Worm (Caenorhabditis elegans) whole organism, early embryonic: ENCODE measurements around the gene ilc-17.1.

Source experiments
- B0310.2 ChIP-seq: sonication (generic microtip); optimal IDR thresholded peaks from 2 replicates; lab custom pipeline; 2016; ENCODE audit warnings: mild to moderate bottlenecking, missing genetic modification characterization, missing compliant biosample characterization
- F13C5.2 ChIP-seq: sonication (generic microtip); optimal IDR thresholded peaks from 2 replicates; lab custom pipeline; 2017; ENCODE audit warnings: mild to moderate bottlenecking, missing genetic modification characterization, inconsistent platforms, missing compliant biosample characterization
- aly-1 ChIP-seq: sonication (generic microtip); optimal IDR thresholded peaks from 2 replicates; lab custom pipeline; 2016; ENCODE audit warnings: missing genetic modification characterization, missing compliant biosample characterization
- ama-1 ChIP-seq: fragments of 150-350 bp; optimal IDR thresholded peaks from 2 replicates; lab custom pipeline; 2014
- ceh-13 ChIP-seq: fragments of 200-800 bp; sonication (Bioruptor generic); optimal IDR thresholded peaks from 2 replicates; lab custom pipeline; 2018; ENCODE audit warnings: mild to moderate bottlenecking, missing genetic modification characterization, missing compliant biosample characterization
- ceh-36 ChIP-seq: sonication (generic microtip); optimal IDR thresholded peaks from 2 replicates; lab custom pipeline; 2016; ENCODE audit warnings: missing genetic modification characterization, inconsistent platforms, missing compliant biosample characterization
- ets-7 ChIP-seq: sonication (generic microtip); optimal IDR thresholded peaks from 2 replicates; lab custom pipeline; 2016; ENCODE audit warnings: missing genotype, missing genetic modification characterization, missing compliant biosample characterization
- flt-1 ChIP-seq: fragments of 200-800 bp; sonication (Bioruptor generic); IDR thresholded peaks from 2 replicates; pipeline ENCODE4 v1.3.6; 2022; ENCODE audit warnings: missing genetic modification characterization, missing compliant biosample characterization
- hmbx-1 ChIP-seq: sonication (generic microtip); optimal IDR thresholded peaks from 2 replicates; lab custom pipeline; 2016; ENCODE audit warnings: mild to moderate bottlenecking, missing genetic modification characterization, missing compliant biosample characterization
- hmg-4 ChIP-seq: fragments of 200-800 bp; sonication (Bioruptor generic); optimal IDR thresholded peaks from 2 replicates; lab custom pipeline; 2018; ENCODE audit warnings: mild to moderate bottlenecking, missing genetic modification characterization, missing compliant biosample characterization
- hnd-1 ChIP-seq: sonication (generic microtip); optimal IDR thresholded peaks from 2 replicates; lab custom pipeline; 2016; ENCODE audit warnings: missing genetic modification characterization, missing compliant biosample characterization
- pes-1 ChIP-seq: fragments of 200-800 bp; sonication (Bioruptor generic); IDR thresholded peaks from 2 replicates; pipeline ENCODE4 v1.3.6; 2022; ENCODE audit warnings: missing genetic modification reagents, missing genetic modification characterization, missing compliant biosample characterization
- scrt-1 ChIP-seq: fragments of 200-800 bp; sonication (Bioruptor generic); IDR thresholded peaks from 2 replicates; pipeline ENCODE4 v1.3.6; 2022; ENCODE audit warnings: missing genetic modification characterization, missing compliant biosample characterization
- sea-1 ChIP-seq: fragments of 200-800 bp; sonication (Bioruptor generic); conservative IDR thresholded peaks from 2 replicates; pipeline ENCODE4 v1.3.6; 2022; ENCODE audit warnings: missing genetic modification characterization, missing compliant biosample characterization
- tbx-11 ChIP-seq: fragments of 200-800 bp; sonication (Bioruptor generic); IDR thresholded peaks from 2 replicates; pipeline ENCODE4 v1.3.6; 2022; ENCODE audit warnings: missing genetic modification characterization, missing compliant biosample characterization
- tbx-37 ChIP-seq: fragments of 200-800 bp; sonication (Bioruptor generic); conservative IDR thresholded peaks from 2 replicates; pipeline ENCODE4 v1.3.6; 2022; ENCODE audit warnings: missing genetic modification reagents, missing genetic modification characterization, missing compliant biosample characterization
- tra-4 ChIP-seq: sonication (generic microtip); optimal IDR thresholded peaks from 2 replicates; lab custom pipeline; 2017; ENCODE audit warnings: missing genetic modification characterization, missing compliant biosample characterization

The ilc-17.1 gene

DNA sequence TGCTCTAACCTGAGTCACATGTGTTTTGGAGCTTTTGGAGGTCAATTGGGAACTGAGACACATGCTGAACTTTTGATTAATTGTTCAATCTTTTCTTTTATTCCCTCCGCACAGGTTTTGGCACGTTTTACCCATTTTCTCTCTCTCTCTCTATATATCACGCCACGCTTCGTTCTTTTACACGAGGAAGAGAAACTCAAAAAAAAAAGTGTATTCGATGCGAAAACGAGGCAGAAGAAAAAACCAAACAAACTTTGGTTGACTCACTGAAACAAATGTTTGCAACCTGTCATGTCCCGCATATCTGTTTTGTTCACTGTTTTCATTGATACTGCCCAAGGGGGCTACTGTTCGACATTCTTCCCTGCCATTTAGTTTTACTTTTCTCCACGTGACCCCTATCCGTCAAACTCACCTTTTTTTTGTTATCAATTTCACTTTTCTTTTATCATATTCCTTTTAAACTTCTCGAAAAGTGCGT, 8.3 kb downstream of the ilc-17.1 start:
- TF ChIP-seq ets-7 (tag; lab: Kevin White, UChicago) (no peak), flt-1 (GFP tag; lab: Robert Waterston, UW) (no peak), hmg-4 (GFP tag; lab: Kevin White, UChicago) (no peak), B0310.2 (tag; lab: Kevin White, UChicago) (no peak), tbx-11 (GFP tag; lab: Robert Waterston, UW) (no peak), hmbx-1 (no peak), sea-1 (GFP tag; lab: Robert Waterston, UW) (no peak), ceh-36 (tag; lab: Kevin White, UChicago) (no peak), ama-1 (lab: Kevin White, UChicago) (no peak), F13C5.2 (tag; lab: Kevin White, UChicago) (no peak), aly-1 (tag; lab: Kevin White, UChicago) (no peak), tra-4 (tag; lab: Kevin White, UChicago) (no peak), tbx-37 (GFP tag; lab: Robert Waterston, UW) (no peak), ceh-13 (GFP tag; lab: Kevin White, UChicago) (no peak), pes-1 (GFP tag; lab: Robert Waterston, UW) (no peak)

DNA sequence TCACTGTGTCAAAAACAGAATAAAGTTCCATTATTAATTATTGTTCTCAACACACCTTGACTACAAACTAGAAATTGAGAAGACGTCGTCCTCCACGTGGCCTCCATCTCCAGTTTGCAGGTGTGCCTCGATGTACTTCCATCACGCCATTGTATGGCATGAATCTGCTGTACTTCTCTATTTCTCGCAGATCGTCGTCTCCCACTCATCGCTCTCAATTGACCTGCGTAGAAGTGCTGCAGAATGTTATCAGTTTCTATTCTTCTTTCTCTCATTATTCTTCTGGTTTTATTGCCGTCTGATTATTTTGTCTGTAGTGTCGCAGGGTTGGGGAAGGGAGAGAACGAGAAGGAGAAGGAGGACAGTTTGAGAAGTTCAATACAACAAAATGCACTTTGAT, 10.0 kb downstream of the ilc-17.1 start:
- no peak for TF ChIP-seq hmg-4 (GFP tag; lab: Kevin White, UChicago)
- no peak for TF ChIP-seq B0310.2 (tag; lab: Kevin White, UChicago)
- TF ChIP-seq hnd-1 (tag; lab: Kevin White, UChicago): no peak
- TF ChIP-seq pes-1 (GFP tag; lab: Robert Waterston, UW): no peak
- no peak for TF ChIP-seq ama-1 (lab: Kevin White, UChicago)
- no peak for TF ChIP-seq tra-4 (tag; lab: Kevin White, UChicago)
- TF ChIP-seq ceh-13 (GFP tag; lab: Kevin White, UChicago): no peak

DNA sequence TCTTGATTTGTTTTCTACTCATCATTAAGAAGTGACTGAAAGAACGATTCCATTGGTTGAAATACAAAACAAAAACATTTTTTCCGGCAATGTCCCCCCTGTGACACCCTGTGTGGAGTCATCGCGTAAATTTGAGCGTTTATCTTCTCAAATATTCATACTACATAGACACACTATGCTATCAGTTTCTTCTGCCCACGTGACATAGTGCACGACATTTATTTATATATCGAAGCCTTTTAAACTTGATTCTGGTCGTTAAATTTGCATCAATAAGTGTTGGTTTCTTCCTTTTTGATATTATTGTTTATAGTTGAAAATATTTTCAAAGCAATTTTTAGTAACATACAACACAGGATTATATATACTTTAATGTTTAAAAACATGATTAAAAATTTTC, 10.6 kb downstream of the ilc-17.1 start:
- TF ChIP-seq F13C5.2 (tag; lab: Kevin White, UChicago): no peak
- TF ChIP-seq B0310.2 (tag; lab: Kevin White, UChicago): no peak
- no peak for TF ChIP-seq ceh-36 (tag; lab: Kevin White, UChicago)
- TF ChIP-seq hmbx-1: no peak
- no peak for TF ChIP-seq sea-1 (GFP tag; lab: Robert Waterston, UW)

DNA sequence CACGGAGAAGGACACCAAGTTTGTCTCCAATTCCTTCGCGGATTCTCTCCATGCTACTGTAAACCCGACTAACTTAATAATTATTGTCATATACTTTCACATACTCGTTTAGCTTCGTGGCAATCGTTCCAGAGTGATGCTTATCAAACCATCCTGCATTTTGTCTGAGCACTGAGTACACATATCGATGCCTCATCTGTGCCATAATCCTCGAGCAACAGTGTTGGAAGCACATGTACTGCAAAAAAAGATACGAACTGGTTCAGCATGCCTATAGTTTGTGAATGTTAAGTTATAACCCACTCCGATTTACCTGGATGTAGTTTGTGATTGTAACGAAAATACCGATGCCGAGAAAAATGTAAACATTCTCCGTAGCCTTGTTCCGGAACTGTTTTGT, 14.6 kb downstream of the ilc-17.1 start:
- TF ChIP-seq ceh-13 (GFP tag; lab: Kevin White, UChicago) (no peak), B0310.2 (tag; lab: Kevin White, UChicago) (no peak), aly-1 (tag; lab: Kevin White, UChicago) (no peak), tbx-11 (GFP tag; lab: Robert Waterston, UW) (no peak), ets-7 (tag; lab: Kevin White, UChicago) (no peak), hmbx-1 (no peak), hmg-4 (GFP tag; lab: Kevin White, UChicago) (no peak), ama-1 (lab: Kevin White, UChicago) (no peak), ceh-36 (tag; lab: Kevin White, UChicago) (no peak), scrt-1 (no peak), tra-4 (tag; lab: Kevin White, UChicago) (no peak), F13C5.2 (tag; lab: Kevin White, UChicago) (no peak), sea-1 (GFP tag; lab: Robert Waterston, UW) (no peak), pes-1 (GFP tag; lab: Robert Waterston, UW) (no peak), tbx-37 (GFP tag; lab: Robert Waterston, UW) (no peak), flt-1 (GFP tag; lab: Robert Waterston, UW) (no peak)

DNA sequence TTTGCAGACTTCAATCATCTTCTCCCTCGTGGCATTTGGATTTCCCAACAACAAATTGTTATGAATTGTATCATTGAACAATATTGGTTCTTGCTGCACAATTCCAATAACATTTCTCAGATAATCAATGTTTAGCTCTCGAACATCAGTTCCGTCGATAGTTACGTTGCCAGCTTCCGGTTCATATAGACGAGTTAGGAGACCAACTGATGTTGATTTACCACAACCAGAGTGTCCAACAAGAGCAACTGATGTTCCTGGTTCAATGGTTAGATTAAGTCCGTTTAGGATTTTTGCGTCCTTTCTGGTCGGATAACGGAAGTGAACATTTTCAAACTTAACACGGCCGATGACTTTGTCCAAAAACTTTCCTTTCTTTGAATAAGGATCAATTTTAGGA, 15.6 kb downstream of the ilc-17.1 start:
- TF ChIP-seq sea-1 (GFP tag; lab: Robert Waterston, UW): no peak
- TF ChIP-seq tra-4 (tag; lab: Kevin White, UChicago): no peak
- no peak for TF ChIP-seq ceh-13 (GFP tag; lab: Kevin White, UChicago)
- TF ChIP-seq tbx-37 (GFP tag; lab: Robert Waterston, UW): no peak
- no peak for TF ChIP-seq aly-1 (tag; lab: Kevin White, UChicago)
- TF ChIP-seq tbx-11 (GFP tag; lab: Robert Waterston, UW): no peak
- TF ChIP-seq hmg-4 (GFP tag; lab: Kevin White, UChicago): no peak
- TF ChIP-seq ceh-36 (tag; lab: Kevin White, UChicago): no peak
- TF ChIP-seq hnd-1 (tag; lab: Kevin White, UChicago): no peak
- TF ChIP-seq pes-1 (GFP tag; lab: Robert Waterston, UW): no peak
- no peak for TF ChIP-seq ama-1 (lab: Kevin White, UChicago)
- no peak for TF ChIP-seq F13C5.2 (tag; lab: Kevin White, UChicago)
- TF ChIP-seq scrt-1: no peak
- TF ChIP-seq B0310.2 (tag; lab: Kevin White, UChicago): no peak
- no peak for TF ChIP-seq ets-7 (tag; lab: Kevin White, UChicago)
- TF ChIP-seq hmbx-1: no peak
- no peak for TF ChIP-seq flt-1 (GFP tag; lab: Robert Waterston, UW)

DNA sequence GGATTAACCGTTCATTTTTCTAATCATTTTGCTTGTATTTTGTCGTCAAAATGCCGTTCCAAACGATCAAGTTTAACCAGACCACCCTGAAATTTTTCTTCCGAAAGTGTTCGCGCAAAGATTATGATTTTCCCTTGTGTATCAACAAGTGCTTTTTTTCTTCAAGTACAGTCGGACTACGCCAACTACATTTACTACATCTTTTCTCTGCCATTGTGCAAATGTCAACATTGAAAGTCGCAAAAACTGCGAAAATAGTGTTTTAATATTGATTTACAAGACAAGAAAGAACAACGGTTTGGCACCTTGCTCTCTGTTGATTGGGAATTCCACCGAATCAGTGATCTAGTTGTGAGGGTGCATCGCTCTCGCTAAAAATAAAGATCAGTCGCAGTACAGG, 18.8 kb downstream of the ilc-17.1 start:
- TF ChIP-seq sea-1 (GFP tag; lab: Robert Waterston, UW) (no peak), ceh-36 (tag; lab: Kevin White, UChicago) (no peak), flt-1 (GFP tag; lab: Robert Waterston, UW) (no peak)

DNA sequence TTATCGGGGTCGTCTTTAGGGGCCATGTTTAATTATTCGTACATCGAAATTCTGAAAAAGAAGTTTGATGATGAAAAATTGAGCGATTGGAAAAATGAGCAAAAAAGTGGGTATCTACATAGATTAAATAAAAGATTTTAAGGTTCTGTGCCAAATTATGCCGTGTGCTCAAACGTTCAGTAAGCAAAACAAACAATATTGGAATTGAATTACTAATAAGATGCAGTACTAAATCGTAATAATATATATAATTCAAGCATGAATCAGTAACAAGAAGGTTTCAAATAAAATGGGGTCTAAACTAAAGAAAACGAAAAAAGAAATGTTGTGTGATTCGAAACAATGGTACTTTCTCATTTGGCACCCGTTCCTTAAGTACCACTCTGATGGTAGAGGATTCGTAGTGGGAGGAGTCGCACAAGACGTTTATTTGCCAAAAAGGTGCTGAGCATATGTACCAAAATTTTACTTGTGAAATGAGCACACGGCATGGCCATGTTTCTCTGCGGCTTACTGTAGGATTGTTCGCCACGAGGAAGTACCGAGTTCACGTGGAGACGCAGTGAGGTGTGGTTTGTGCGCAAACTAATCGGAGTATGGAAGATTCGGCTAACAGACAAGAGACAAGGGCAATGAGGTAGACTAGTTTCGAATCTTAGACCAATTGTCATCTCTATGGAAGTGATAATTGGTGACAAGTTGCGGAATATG, 19.9 kb downstream of the ilc-17.1 start, which contains the start of gene pgp-14:
Gene pgp-14 (minus strand): TSS at position 51 of the 711 bp plus-strand sequence.
- TF ChIP-seq ets-7 (tag; lab: Kevin White, UChicago) (no peak), F13C5.2 (tag; lab: Kevin White, UChicago) (no peak), ceh-36 (tag; lab: Kevin White, UChicago) (no peak), scrt-1 (no peak), hnd-1 (tag; lab: Kevin White, UChicago) (no peak), flt-1 (GFP tag; lab: Robert Waterston, UW) (no peak), aly-1 (tag; lab: Kevin White, UChicago) (no peak), pes-1 (GFP tag; lab: Robert Waterston, UW) (no peak), B0310.2 (tag; lab: Kevin White, UChicago) (no peak), ceh-13 (GFP tag; lab: Kevin White, UChicago) (no peak), tbx-37 (GFP tag; lab: Robert Waterston, UW) (no peak), tra-4 (tag; lab: Kevin White, UChicago) (no peak), tbx-11 (GFP tag; lab: Robert Waterston, UW) (no peak)
